Worm (Caenorhabditis elegans) whole organism, late embryonic: ENCODE results near the gene gcy-7.

Experiments
- F13H6.1 ChIP-seq: sonication (generic microtip); optimal IDR thresholded peaks from 2 replicates; lab custom pipeline; 2016; ENCODE audit warnings: missing genetic modification characterization, missing compliant biosample characterization
- ets-4 ChIP-seq: sonication (generic microtip); optimal IDR thresholded peaks from 2 replicates; lab custom pipeline; 2016; ENCODE audit warnings: missing genetic modification characterization, missing compliant biosample characterization
- unc-86 ChIP-seq: sonication (generic microtip); optimal IDR thresholded peaks from 2 replicates; lab custom pipeline; 2016; ENCODE audit warnings: missing genetic modification characterization, missing compliant biosample characterization
- zip-5 ChIP-seq: sonication (generic microtip); optimal IDR thresholded peaks from 2 replicates; lab custom pipeline; 2016; ENCODE audit warnings: missing genetic modification characterization, missing compliant biosample characterization

- no peak for TF ChIP-seq zip-5 (tag; lab: Kevin White, UChicago)
- no peak for TF ChIP-seq F13H6.1 (tag; lab: Kevin White, UChicago)
- no peak for TF ChIP-seq unc-86 (tag; lab: Kevin White, UChicago)
- TF ChIP-seq ets-4 (tag; lab: Kevin White, UChicago) = no peak
These were observed 41.7 kb upstream of the gcy-7 start, which contains the start of gene C08D8.1 for ce11 chrV:8345436-8345835.
